Worm (Caenorhabditis elegans) whole organism, L2 larva: ENCODE measurements around the gene tir-1.

ENCODE experiments used
- C34F6.9 ChIP-seq: fragments of 150-350 bp; optimal IDR thresholded peaks from 2 replicates; lab custom pipeline; 2014; ENCODE audit warnings: missing biosample characterization, missing genetic modification characterization
- F13H6.1 ChIP-seq: sonication (generic microtip); optimal IDR thresholded peaks from 2 replicates; lab custom pipeline; 2016; ENCODE audit warnings: missing genetic modification characterization, missing compliant biosample characterization
- R02D3.7 ChIP-seq: fragments of 150-350 bp; optimal IDR thresholded peaks from 2 replicates; lab custom pipeline; 2014; ENCODE audit warnings: missing biosample characterization, missing genetic modification characterization
- ZK546.5 ChIP-seq: sonication (generic microtip); optimal IDR thresholded peaks from 2 replicates; lab custom pipeline; 2017; ENCODE audit warnings: missing biosample characterization, missing genetic modification characterization
- alr-1 ChIP-seq: fragments of 150-350 bp; optimal IDR thresholded peaks from 2 replicates; lab custom pipeline; 2014; ENCODE audit warnings: missing biosample characterization, missing genetic modification characterization
- aly-2 ChIP-seq: fragments of 150-350 bp; optimal IDR thresholded peaks from 2 replicates; lab custom pipeline; 2014; ENCODE audit warnings: missing biosample characterization, missing genetic modification characterization
- blmp-1 ChIP-seq: sonication (generic microtip); optimal IDR thresholded peaks from 2 replicates; lab custom pipeline; 2017; ENCODE audit warnings: missing genetic modification characterization, mild to moderate bottlenecking, missing compliant biosample characterization, antibody characterized with exemption, moderate library complexity; ENCODE audit not compliant: insufficient read depth
- ceh-16 ChIP-seq: fragments of 150-350 bp; optimal IDR thresholded peaks from 2 replicates; lab custom pipeline; 2014; ENCODE audit warnings: missing biosample characterization, missing genetic modification characterization
- ceh-82 ChIP-seq: fragments of 150-350 bp; optimal IDR thresholded peaks from 2 replicates; lab custom pipeline; 2014; ENCODE audit warnings: missing biosample characterization, missing genetic modification characterization
- crh-2 ChIP-seq: sonication (generic microtip); optimal IDR thresholded peaks from 2 replicates; lab custom pipeline; 2017; ENCODE audit warnings: missing biosample characterization, missing genetic modification characterization
- dmd-4 ChIP-seq: sonication (generic microtip); optimal IDR thresholded peaks from 2 replicates; lab custom pipeline; 2017; ENCODE audit warnings: missing biosample characterization, missing genetic modification characterization
- egl-27 ChIP-seq: sonication (generic microtip); optimal IDR thresholded peaks from 3 replicates; lab custom pipeline; 2017; ENCODE audit warnings: missing biosample characterization, missing genetic modification reagents, missing genetic modification characterization
- elt-1 ChIP-seq: fragments of 150-350 bp; optimal IDR thresholded peaks from 2 replicates; lab custom pipeline; 2014; ENCODE audit warnings: missing biosample characterization, missing genetic modification characterization
- elt-3 ChIP-seq: sonication (generic microtip); optimal IDR thresholded peaks from 2 replicates; lab custom pipeline; 2017; ENCODE audit warnings: missing biosample characterization, missing genetic modification characterization
- fos-1 ChIP-seq: fragments of 150-350 bp; optimal IDR thresholded peaks from 2 replicates; lab custom pipeline; 2014; ENCODE audit warnings: missing biosample characterization, missing genetic modification characterization
- gmeb-1 ChIP-seq: fragments of 150-350 bp; optimal IDR thresholded peaks from 2 replicates; lab custom pipeline; 2014; ENCODE audit warnings: missing biosample characterization, missing genetic modification characterization
- lin-11 ChIP-seq: fragments of 150-350 bp; sonication (generic microtip); optimal IDR thresholded peaks from 2 replicates; lab custom pipeline; 2014; ENCODE audit warnings: missing biosample characterization, missing genetic modification characterization, inconsistent platforms, mixed read lengths
- lin-13 ChIP-seq: fragments of 150-350 bp; optimal IDR thresholded peaks from 2 replicates; lab custom pipeline; 2014; ENCODE audit warnings: missing biosample characterization, missing genetic modification reagents, missing genetic modification characterization
- lin-39 ChIP-seq: fragments of 150-350 bp; optimal IDR thresholded peaks from 2 replicates; lab custom pipeline; 2014; ENCODE audit warnings: missing biosample characterization, missing genetic modification reagents, missing genetic modification characterization
- lsy-2 ChIP-seq, 2 experiments: fragments of 150-350 bp in 1 of 2; sonication (generic microtip) in 1 of 2; optimal IDR thresholded peaks; 2 replicates each; lab custom pipeline; 2014 to 2017; ENCODE audit warnings: missing biosample characterization in 2 of 2, missing genetic modification characterization in 2 of 2
- mab-5 ChIP-seq: fragments of 150-350 bp; optimal IDR thresholded peaks from 2 replicates; lab custom pipeline; 2014; ENCODE audit warnings: missing biosample characterization, missing genetic modification characterization
- mbf-1 ChIP-seq: sonication (generic microtip); optimal IDR thresholded peaks from 2 replicates; lab custom pipeline; 2017; ENCODE audit warnings: missing biosample characterization, missing genetic modification characterization
- mdl-1 ChIP-seq, 2 experiments: fragments of 150-350 bp in 1 of 2; sonication (generic microtip) in 1 of 2; optimal IDR thresholded peaks; 2 replicates each; lab custom pipeline; 2017; ENCODE audit warnings: missing biosample characterization in 2 of 2, missing genetic modification characterization in 2 of 2
- nhr-11 ChIP-seq: fragments of 150-350 bp; optimal IDR thresholded peaks from 2 replicates; lab custom pipeline; 2014; ENCODE audit warnings: missing biosample characterization, missing genetic modification characterization
- nhr-12 ChIP-seq: fragments of 150-350 bp; optimal IDR thresholded peaks from 2 replicates; lab custom pipeline; 2014; ENCODE audit warnings: missing biosample characterization, missing genetic modification characterization
- nhr-129 ChIP-seq: fragments of 150-350 bp; optimal IDR thresholded peaks from 2 replicates; lab custom pipeline; 2014; ENCODE audit warnings: missing biosample characterization, missing genetic modification characterization
- nhr-21 ChIP-seq: fragments of 150-350 bp; optimal IDR thresholded peaks from 2 replicates; lab custom pipeline; 2014; ENCODE audit warnings: missing biosample characterization, missing genetic modification characterization
- nhr-23 ChIP-seq: fragments of 150-350 bp; optimal IDR thresholded peaks from 2 replicates; lab custom pipeline; 2014; ENCODE audit warnings: missing biosample characterization, missing genetic modification reagents, missing genetic modification characterization
- nhr-237 ChIP-seq: fragments of 150-350 bp; optimal IDR thresholded peaks from 2 replicates; lab custom pipeline; 2014; ENCODE audit warnings: missing biosample characterization, missing genetic modification characterization
- nhr-25 ChIP-seq: fragments of 150-350 bp; sonication (generic microtip); optimal IDR thresholded peaks from 3 replicates; lab custom pipeline; 2014; ENCODE audit warnings: missing biosample characterization, missing genetic modification characterization
- nhr-6 ChIP-seq: fragments of 150-350 bp; optimal IDR thresholded peaks from 2 replicates; lab custom pipeline; 2014; ENCODE audit warnings: missing biosample characterization, missing genetic modification characterization
- nhr-77 ChIP-seq: fragments of 150-350 bp; optimal IDR thresholded peaks from 2 replicates; lab custom pipeline; 2014; ENCODE audit warnings: missing biosample characterization, missing genetic modification characterization
- peb-1 ChIP-seq: fragments of 150-350 bp; optimal IDR thresholded peaks from 2 replicates; lab custom pipeline; 2014; ENCODE audit warnings: missing biosample characterization, missing genetic modification characterization
- sem-4 ChIP-seq: fragments of 150-350 bp; optimal IDR thresholded peaks from 2 replicates; lab custom pipeline; 2014; ENCODE audit warnings: missing biosample characterization, missing genetic modification reagents, missing genetic modification characterization
- skn-1 ChIP-seq: sonication (generic microtip); optimal IDR thresholded peaks from 2 replicates; lab custom pipeline; 2017; ENCODE audit warnings: missing biosample characterization, missing genetic modification characterization
- sma-3 ChIP-seq: sonication (generic microtip); optimal IDR thresholded peaks from 2 replicates; lab custom pipeline; 2016; ENCODE audit warnings: missing genetic modification reagents, missing genetic modification characterization, missing compliant biosample characterization
- sma-9 ChIP-seq, 2 experiments: fragments of 150-350 bp in 1 of 2; sonication (generic microtip) in 1 of 2; optimal IDR thresholded peaks; 2 replicates each; lab custom pipeline; 2014 to 2016; ENCODE audit warnings: missing genetic modification characterization in 2 of 2, mild to moderate bottlenecking in 1 of 2, missing biosample characterization in 1 of 2, missing compliant biosample characterization in 1 of 2, missing genetic modification reagents in 1 of 2, moderate library complexity in 1 of 2
- snpc-4 ChIP-seq: fragments of 150-350 bp; optimal IDR thresholded peaks from 2 replicates; lab custom pipeline; 2014; ENCODE audit warnings: missing biosample characterization, missing genetic modification characterization
- unc-39 ChIP-seq: fragments of 150-350 bp; optimal IDR thresholded peaks from 2 replicates; lab custom pipeline; 2014; ENCODE audit warnings: missing biosample characterization, missing genetic modification characterization
- unc-55 ChIP-seq: fragments of 150-350 bp; sonication (generic microtip); optimal IDR thresholded peaks from 3 replicates; lab custom pipeline; 2014; ENCODE audit warnings: missing biosample characterization, missing genetic modification reagents, missing genetic modification characterization
- unc-62 ChIP-seq: fragments of 150-350 bp; optimal IDR thresholded peaks from 2 replicates; lab custom pipeline; 2014; ENCODE audit warnings: missing biosample characterization, missing genetic modification reagents, missing genetic modification characterization
- zag-1 ChIP-seq: fragments of 150-350 bp; optimal IDR thresholded peaks from 2 replicates; lab custom pipeline; 2014; ENCODE audit warnings: missing biosample characterization, missing genetic modification characterization
- ztf-1 ChIP-seq: fragments of 200-800 bp; sonication (Bioruptor generic); conservative IDR thresholded peaks from 2 replicates; pipeline ENCODE4 v1.3.6; 2022; ENCODE audit warnings: missing genetic modification characterization, missing compliant biosample characterization
- ztf-4 ChIP-seq: fragments of 150-350 bp; optimal IDR thresholded peaks from 2 replicates; lab custom pipeline; 2014; ENCODE audit warnings: missing biosample characterization, missing genetic modification characterization

tir-1 gene

ce11 chrIII:3872978-3873377 lies 28.5 kb downstream of the tir-1 start:
- TF ChIP-seq F13H6.1 (no peak), lsy-2 (tag; optimal IDR thresholded peaks at IDR 0.05; lab: Kevin White, UChicago) (no peak), mdl-1 (tag; optimal IDR thresholded peaks at IDR 0.05; lab: Kevin White, UChicago) (no peak), sma-9 (GFP tag; optimal IDR thresholded peaks at IDR 0.05; lab: Kevin White, UChicago) (no peak), sma-9 (tag; optimal IDR thresholded peaks at IDR 0.05; lab: Kevin White, UChicago) (no peak), elt-3 (tag; lab: Kevin White, UChicago) (no peak), skn-1 (tag; lab: Kevin White, UChicago) (no peak), ceh-82 (tag; lab: Kevin White, UChicago) (no peak), sem-4 (tag; lab: Kevin White, UChicago) (no peak), aly-2 (tag; lab: Kevin White, UChicago) (no peak), unc-55 (GFP tag; lab: Kevin White, UChicago) (no peak), unc-62 (GFP tag; lab: Kevin White, UChicago) (no peak), nhr-21 (tag; lab: Kevin White, UChicago) (no peak), ceh-16 (tag; lab: Kevin White, UChicago) (no peak), R02D3.7 (tag; lab: Kevin White, UChicago) (no peak), unc-39 (tag; lab: Kevin White, UChicago) (no peak)
- TF ChIP-seq, all 48 proteins: peak for 0

- TF ChIP-seq egl-27 (tag; lab: Kevin White, UChicago) (no peak), nhr-25 (tag; lab: Kevin White, UChicago) (peak; percentile 28), C34F6.9 (tag; lab: Kevin White, UChicago) (no peak), lin-11 (tag; lab: Kevin White, UChicago) (no peak), R02D3.7 (tag; lab: Kevin White, UChicago) (no peak), mab-5 (no peak), mbf-1 (tag; lab: Kevin White, UChicago) (no peak), fos-1 (tag; lab: Kevin White, UChicago) (peak; percentile 55), lin-13 (GFP tag; lab: Kevin White, UChicago) (no peak), nhr-77 (no peak), nhr-12 (tag; lab: Kevin White, UChicago) (no peak), elt-3 (tag; lab: Kevin White, UChicago) (no peak), sma-9 (GFP tag; optimal IDR thresholded peaks at IDR 0.05; lab: Kevin White, UChicago) (no peak), sma-9 (tag; optimal IDR thresholded peaks at IDR 0.05; lab: Kevin White, UChicago) (no peak), nhr-23 (tag; lab: Kevin White, UChicago) (no peak)
Observed at ce11 chrIII:3871763-3872486, 29.5 kb downstream of the tir-1 start.

- TF ChIP-seq aly-2 (tag; lab: Kevin White, UChicago), result no peak
- TF ChIP-seq sma-3 (GFP tag; lab: Kevin White, UChicago), result peak; percentile 17
- no peak for TF ChIP-seq nhr-6 (tag; lab: Kevin White, UChicago)
- no peak for TF ChIP-seq sma-9 (GFP tag; optimal IDR thresholded peaks at IDR 0.05; lab: Kevin White, UChicago)
- no peak for TF ChIP-seq sma-9 (tag; optimal IDR thresholded peaks at IDR 0.05; lab: Kevin White, UChicago)
- no peak for TF ChIP-seq lin-11 (tag; lab: Kevin White, UChicago)
- TF ChIP-seq blmp-1, result no peak
- TF ChIP-seq F13H6.1, result no peak
- TF ChIP-seq ztf-1 (GFP tag; lab: Robert Waterston, UW), result no peak
- peak; percentile 12 for TF ChIP-seq crh-2 (tag; lab: Kevin White, UChicago)
- TF ChIP-seq unc-39 (tag; lab: Kevin White, UChicago), result no peak
- TF ChIP-seq lin-39 (tag; lab: Kevin White, UChicago), result no peak
- TF ChIP-seq nhr-21 (tag; lab: Kevin White, UChicago), result peak; percentile 68
- no peak for TF ChIP-seq zag-1 (tag; lab: Kevin White, UChicago)
- TF ChIP-seq snpc-4 (tag; lab: Kevin White, UChicago), result no peak
- no peak for TF ChIP-seq lin-13 (GFP tag; lab: Kevin White, UChicago)
- TF ChIP-seq gmeb-1 (tag; lab: Kevin White, UChicago), result peak; percentile 33
- TF ChIP-seq nhr-237 (tag; lab: Kevin White, UChicago), result no peak
- no peak for TF ChIP-seq alr-1
- peak; percentile 36 for TF ChIP-seq fos-1 (tag; lab: Kevin White, UChicago)
- TF ChIP-seq mdl-1 (tag; optimal IDR thresholded peaks at IDR 0.05; lab: Kevin White, UChicago), result no peak
- no peak for TF ChIP-seq R02D3.7 (tag; lab: Kevin White, UChicago)
- no peak for TF ChIP-seq nhr-12 (tag; lab: Kevin White, UChicago)
- TF ChIP-seq skn-1 (tag; lab: Kevin White, UChicago), result no peak
- no peak for TF ChIP-seq peb-1 (tag; lab: Kevin White, UChicago)
- TF ChIP-seq ceh-82 (tag; lab: Kevin White, UChicago), result no peak
- no peak for TF ChIP-seq nhr-129 (tag; lab: Kevin White, UChicago)
- TF ChIP-seq sem-4 (tag; lab: Kevin White, UChicago), result no peak
- TF ChIP-seq nhr-23 (tag; lab: Kevin White, UChicago), result no peak
- no peak for TF ChIP-seq ZK546.5 (tag; lab: Kevin White, UChicago)
- TF ChIP-seq unc-62 (GFP tag; lab: Kevin White, UChicago), result no peak
- peak; percentile 48 for TF ChIP-seq nhr-25 (tag; lab: Kevin White, UChicago)
- no peak for TF ChIP-seq mbf-1 (tag; lab: Kevin White, UChicago)
- no peak for TF ChIP-seq elt-1
- no peak for TF ChIP-seq elt-3 (tag; lab: Kevin White, UChicago)
- no peak for TF ChIP-seq nhr-11 (tag; lab: Kevin White, UChicago)
- TF ChIP-seq dmd-4 (tag; lab: Kevin White, UChicago), result no peak
- TF ChIP-seq ztf-4 (tag; lab: Kevin White, UChicago), result peak; percentile 25
- no peak for TF ChIP-seq unc-55 (GFP tag; lab: Kevin White, UChicago)
- no peak for TF ChIP-seq mab-5
Observed at ce11 chrIII:3869292-3869781, 32.1 kb downstream of the tir-1 start.
